Fruit fly (Drosophila melanogaster) whole organism, embryonic: Measurements from ENCODE around the gene Enoph.
A peak's percentile ranks its signal among the peaks of the same experiment; 100 is the strongest.

Experiments
- BtbVII ChIP-seq: fragments of 200-800 bp; sonication (Bioruptor generic); optimal IDR thresholded peaks from 3 replicates; lab custom pipeline; 2017; ENCODE audit warnings: missing biosample characterization, mild to moderate bottlenecking, missing genetic modification characterization
- CG11504 ChIP-seq: fragments of 200-800 bp; sonication (Bioruptor generic); optimal IDR thresholded peaks from 3 replicates; lab custom pipeline; 2019; ENCODE audit warnings: missing biosample characterization, mild to moderate bottlenecking, missing genetic modification characterization, moderate library complexity
- CG14667 ChIP-seq: fragments of 200-800 bp; sonication (Bioruptor generic); IDR thresholded peaks from 2 replicates; pipeline ENCODE4 v1.3.6; 2022; ENCODE audit warnings: missing biosample characterization, missing genetic modification characterization
- CG14710 ChIP-seq: fragments of 200-800 bp; sonication (Bioruptor generic); optimal IDR thresholded peaks from 3 replicates; lab custom pipeline; 2019; ENCODE audit warnings: missing biosample characterization, mild to moderate bottlenecking, missing genetic modification characterization, moderate library complexity
- CG14965 ChIP-seq: fragments of 200-800 bp; sonication (Bioruptor generic); optimal IDR thresholded peaks from 2 replicates; lab custom pipeline; 2016; ENCODE audit warnings: missing biosample characterization, missing genetic modification characterization, borderline replicate concordance
- CG1529 ChIP-seq: fragments of 200-800 bp; sonication (Bioruptor generic); optimal IDR thresholded peaks from 3 replicates; lab custom pipeline; 2018; ENCODE audit warnings: missing biosample characterization, missing genetic modification characterization
- CG15696 ChIP-seq: fragments of 200-800 bp; sonication (Bioruptor generic); optimal IDR thresholded peaks from 2 replicates; lab custom pipeline; 2019; ENCODE audit warnings: missing biosample characterization, mild to moderate bottlenecking, missing genetic modification characterization, moderate library complexity
- CG16863 ChIP-seq: fragments of 200-800 bp; sonication (Bioruptor generic); optimal IDR thresholded peaks from 3 replicates; lab custom pipeline; 2016; ENCODE audit warnings: missing biosample characterization, missing genetic modification characterization
- CG18764 ChIP-seq: fragments of 200-800 bp; sonication (Bioruptor generic); optimal IDR thresholded peaks from 3 replicates; lab custom pipeline; 2016; ENCODE audit warnings: missing biosample characterization, missing genetic modification characterization
- CG30403 ChIP-seq: fragments of 200-800 bp; sonication (Bioruptor generic); optimal IDR thresholded peaks from 3 replicates; lab custom pipeline; 2016; ENCODE audit warnings: missing biosample characterization, missing genetic modification characterization
- CG4360 ChIP-seq: fragments of 200-800 bp; sonication (Bioruptor generic); IDR thresholded peaks from 2 replicates; pipeline ENCODE4 v1.3.6; 2022; ENCODE audit warnings: missing biosample characterization, missing genetic modification characterization
- CG43689 ChIP-seq: fragments of 200-800 bp; sonication (Bioruptor generic); IDR thresholded peaks from 2 replicates; pipeline ENCODE4 v1.3.6; 2022; ENCODE audit warnings: missing biosample characterization, missing genetic modification characterization
- CG4424 ChIP-seq: fragments of 200-800 bp; sonication (Bioruptor generic); optimal IDR thresholded peaks from 3 replicates; lab custom pipeline; 2016; ENCODE audit warnings: missing biosample characterization, missing genetic modification characterization
- CG6854 ChIP-seq: fragments of 200-800 bp; sonication (Bioruptor generic); optimal IDR thresholded peaks from 3 replicates; lab custom pipeline; 2017; ENCODE audit warnings: missing biosample characterization, mild to moderate bottlenecking, missing genetic modification characterization
- CG7786 ChIP-seq: fragments of 200-800 bp; sonication (Bioruptor generic); optimal IDR thresholded peaks from 2 replicates; lab custom pipeline; 2016; ENCODE audit warnings: missing biosample characterization, missing genetic modification characterization
- CG8290 ChIP-seq, 3 experiments: fragments of 200-800 bp; sonication (Bioruptor generic); optimal IDR thresholded peaks; 2 replicates each; lab custom pipeline; 2016 to 2019; ENCODE audit warnings: missing biosample characterization in 3 of 3, missing genetic modification characterization in 3 of 3, mild to moderate bottlenecking in 2 of 3, moderate library complexity in 1 of 3
- CG8944 ChIP-seq: fragments of 200-800 bp; sonication (Bioruptor generic); optimal IDR thresholded peaks from 3 replicates; lab custom pipeline; 2016; ENCODE audit warnings: missing biosample characterization, missing genetic modification characterization
- CG9932 ChIP-seq: fragments of 200-800 bp; sonication (Bioruptor generic); IDR thresholded peaks from 2 replicates; pipeline ENCODE4 v1.3.6; 2022; ENCODE audit warnings: missing biosample characterization, missing genetic modification characterization
- CHES-1-like ChIP-seq: fragments of 200-800 bp; sonication (Bioruptor generic); optimal IDR thresholded peaks from 2 replicates; lab custom pipeline; 2016; ENCODE audit warnings: missing biosample characterization, missing genetic modification characterization
- Camta ChIP-seq: fragments of 200-800 bp; sonication (Bioruptor generic); optimal IDR thresholded peaks from 2 replicates; lab custom pipeline; 2016; ENCODE audit warnings: missing biosample characterization, missing genetic modification characterization
- Dbx ChIP-seq: fragments of 200-800 bp; sonication (Bioruptor generic); IDR thresholded peaks from 3 replicates; pipeline ENCODE4 v1.3.6; 2022; ENCODE audit warnings: missing biosample characterization, missing genetic modification characterization
- Dp ChIP-seq: fragments of 200-800 bp; sonication (Bioruptor generic); optimal IDR thresholded peaks from 2 replicates; lab custom pipeline; 2018; ENCODE audit warnings: missing biosample characterization, mild to moderate bottlenecking, missing genetic modification characterization, moderate library complexity
- Ets65A ChIP-seq: fragments of 200-800 bp; sonication (Bioruptor generic); peaks from one replicate; lab custom pipeline; 2016; ENCODE audit warnings: missing biosample characterization, missing genetic modification characterization
- Fer2 ChIP-seq: fragments of 200-800 bp; sonication (Bioruptor generic); optimal IDR thresholded peaks from 2 replicates; lab custom pipeline; 2018; ENCODE audit warnings: missing biosample characterization, mild to moderate bottlenecking, missing genetic modification characterization, moderate library complexity
- Fer3 ChIP-seq: fragments of 200-800 bp; sonication (Bioruptor generic); optimal IDR thresholded peaks from 2 replicates; lab custom pipeline; 2018; ENCODE audit warnings: missing biosample characterization, mild to moderate bottlenecking, missing genetic modification characterization, moderate library complexity
- GATAe ChIP-seq: fragments of 200-800 bp; sonication (Bioruptor generic); conservative IDR thresholded peaks from 2 replicates; pipeline ENCODE4 v1.3.6; 2022; ENCODE audit warnings: missing biosample characterization, missing genetic modification characterization
- Lpt ChIP-seq: fragments of >200 bp; optimal IDR thresholded peaks from 2 replicates; lab custom pipeline; 2018; ENCODE audit warnings: missing biosample characterization, missing genetic modification characterization
- MBD-R2 ChIP-seq: fragments of 200-800 bp; sonication (Bioruptor generic); IDR thresholded peaks from 2 replicates; pipeline ENCODE4 v1.3.6; 2022; ENCODE audit warnings: missing biosample characterization, missing genetic modification characterization
- MTF-1 ChIP-seq: fragments of 200-800 bp; sonication (Bioruptor generic); optimal IDR thresholded peaks from 2 replicates; lab custom pipeline; 2018; ENCODE audit warnings: missing biosample characterization, mild to moderate bottlenecking, missing genetic modification characterization, borderline replicate concordance
- Taf1 ChIP-seq: fragments of 200-800 bp; sonication (Bioruptor generic); IDR thresholded peaks from 2 replicates; pipeline ENCODE4 v1.3.6; 2022; ENCODE audit warnings: missing biosample characterization, missing genetic modification characterization
- ab ChIP-seq: fragments of 200-800 bp; sonication (Bioruptor generic); optimal IDR thresholded peaks from 2 replicates; lab custom pipeline; 2016; ENCODE audit warnings: missing biosample characterization, missing genetic modification characterization
- az2 ChIP-seq: fragments of 200-800 bp; sonication (Bioruptor generic); optimal IDR thresholded peaks from 3 replicates; lab custom pipeline; 2016; ENCODE audit warnings: missing biosample characterization, missing genetic modification characterization
- bab2 ChIP-seq: fragments of 200-800 bp; sonication (Bioruptor generic); optimal IDR thresholded peaks from 2 replicates; lab custom pipeline; 2016; ENCODE audit warnings: missing biosample characterization, missing genetic modification characterization
- bcd ChIP-seq: fragments of 200-800 bp; sonication (Bioruptor generic); optimal IDR thresholded peaks from 2 replicates; lab custom pipeline; 2017; ENCODE audit warnings: missing biosample characterization, mild to moderate bottlenecking, missing genetic modification characterization
- caup ChIP-seq: fragments of 200-800 bp; sonication (Bioruptor generic); optimal IDR thresholded peaks from 3 replicates; lab custom pipeline; 2017; ENCODE audit warnings: missing biosample characterization, mild to moderate bottlenecking, missing genetic modification characterization, moderate library complexity; ENCODE audit not compliant: severe bottlenecking
- crol ChIP-seq: fragments of 200-800 bp; sonication (Bioruptor generic); IDR thresholded peaks from 2 replicates; pipeline ENCODE4 v1.3.6; 2022; ENCODE audit warnings: missing biosample characterization, missing genetic modification characterization
- dimm ChIP-seq: fragments of 200-800 bp; sonication (Bioruptor generic); IDR thresholded peaks from 2 replicates; pipeline ENCODE4 v1.3.6; 2022; ENCODE audit warnings: missing biosample characterization, missing genetic modification characterization
- disco-r ChIP-seq: fragments of 200-800 bp; sonication (Bioruptor generic); optimal IDR thresholded peaks from 2 replicates; lab custom pipeline; 2016; ENCODE audit warnings: missing biosample characterization, missing genetic modification characterization
- dysf ChIP-seq: fragments of 200-800 bp; sonication (Bioruptor generic); IDR thresholded peaks from 3 replicates; pipeline ENCODE4 v1.3.6; 2022; ENCODE audit warnings: missing biosample characterization, missing genetic modification characterization
- esg ChIP-seq: fragments of 200-800 bp; sonication (Bioruptor generic); conservative IDR thresholded peaks from 2 replicates; pipeline ENCODE4 v1.3.6; 2022; ENCODE audit warnings: missing biosample characterization, missing genetic modification characterization
- gsb ChIP-seq: fragments of 200-800 bp; sonication (Bioruptor generic); IDR thresholded peaks from 2 replicates; pipeline ENCODE4 v1.3.6; 2022; ENCODE audit warnings: missing biosample characterization, missing genetic modification characterization
- ham ChIP-seq: fragments of 200-800 bp; sonication (Bioruptor generic); IDR thresholded peaks from 2 replicates; pipeline ENCODE4 v1.3.6; 2022; ENCODE audit warnings: missing biosample characterization, missing genetic modification characterization
- inv ChIP-seq: fragments of 200-800 bp; sonication (Bioruptor generic); IDR thresholded peaks from 2 replicates; pipeline ENCODE4 v1.3.6; 2022; ENCODE audit warnings: missing biosample characterization, missing genetic modification characterization; ENCODE audit not compliant: partially characterized antibody
- luna ChIP-seq: fragments of 200-800 bp; sonication (Bioruptor generic); optimal IDR thresholded peaks from 2 replicates; lab custom pipeline; 2016; ENCODE audit warnings: missing biosample characterization, missing genetic modification characterization
- nom ChIP-seq: fragments of 200-800 bp; sonication (Bioruptor generic); optimal IDR thresholded peaks from 2 replicates; lab custom pipeline; 2017; ENCODE audit warnings: missing biosample characterization, missing genetic modification characterization, mild to moderate bottlenecking, moderate library complexity, missing genetic modification reagents
- pho ChIP-seq: fragments of 200-800 bp; sonication (Bioruptor generic); optimal IDR thresholded peaks from 2 replicates; lab custom pipeline; 2016; ENCODE audit warnings: missing biosample characterization, missing genetic modification characterization
- schlank ChIP-seq: fragments of 200-800 bp; sonication (Bioruptor generic); optimal IDR thresholded peaks from 2 replicates; lab custom pipeline; 2018; ENCODE audit warnings: missing biosample characterization, mild to moderate bottlenecking, missing genetic modification characterization
- sima ChIP-seq: fragments of 200-800 bp; sonication (Bioruptor generic); optimal IDR thresholded peaks from 2 replicates; lab custom pipeline; 2016; ENCODE audit warnings: missing biosample characterization, missing genetic modification characterization
- slp2 ChIP-seq: fragments of 200-800 bp; sonication (Bioruptor generic); optimal IDR thresholded peaks from 2 replicates; lab custom pipeline; 2016; ENCODE audit warnings: missing biosample characterization, missing genetic modification characterization

Gene Enoph

dm6 chr3R:5298599-5299307 lies 42.3 kb upstream of the Enoph start (continued):
- TF ChIP-seq ham: peak; percentile 16; the same call in 1 of the 2 replicates
- peak; percentile 42 for TF ChIP-seq pho (GFP tag; lab: Kevin White, UChicago)
- peak; percentile 12 for TF ChIP-seq Camta (GFP tag; lab: Kevin White, UChicago)
- peak; percentile 65 for TF ChIP-seq CG11504 (tag; lab: Kevin White, UChicago)
- TF ChIP-seq CHES-1-like (GFP tag; lab: Kevin White, UChicago): peak; percentile 48
- TF ChIP-seq bab2 (GFP tag; lab: Kevin White, UChicago): peak; percentile 64
- peak; percentile 49 for TF ChIP-seq BtbVII (GFP tag; lab: Kevin White, UChicago)
- peak; percentile 43 for TF ChIP-seq CG16863
- no peak for TF ChIP-seq CG7786
- peak; percentile 83 for TF ChIP-seq CG14965
- TF ChIP-seq MBD-R2 (GFP tag; lab: Robert Waterston, UW): no peak; the same call in 1 of the 2 replicates
- TF ChIP-seq bcd (GFP tag; lab: Kevin White, UChicago): peak; percentile 61
- peak; percentile 13 for TF ChIP-seq MTF-1 (GFP tag; lab: Kevin White, UChicago)
- TF ChIP-seq dysf (GFP tag; lab: Robert Waterston, UW): peak; percentile 56; the same call in 2 of the 3 replicates
- peak; percentile 65 for TF ChIP-seq CG8944 (GFP tag; lab: Kevin White, UChicago)
- peak; percentile 66; the same call in 2 of the 3 replicates for TF ChIP-seq Dbx (GFP tag; lab: Robert Waterston, UW)
- no peak for TF ChIP-seq CG6854 (GFP tag; lab: Kevin White, UChicago)
- TF ChIP-seq CG1529 (GFP tag; lab: Kevin White, UChicago): no peak
- 0 out of 2 replicates have a peak, but pooled peaks have one; percentile 20 for TF ChIP-seq crol (GFP tag; lab: Robert Waterston, UW)
- TF ChIP-seq CG30403 (GFP tag; lab: Kevin White, UChicago): peak; percentile 61
- peak; percentile 32; the same call in 1 of the 2 replicates for TF ChIP-seq inv (GFP tag; lab: Robert Waterston, UW)
- no peak for TF ChIP-seq sima (GFP tag; lab: Kevin White, UChicago)
- no peak for TF ChIP-seq ab (GFP tag; lab: Kevin White, UChicago)
- TF ChIP-seq Fer3 (tag; lab: Kevin White, UChicago): peak; percentile 34
- peak; percentile 45 for TF ChIP-seq disco-r (GFP tag; lab: Kevin White, UChicago)
- no peak for TF ChIP-seq GATAe (GFP tag; lab: Robert Waterston, UW)
- 0 out of 2 replicates have a peak, but pooled peaks have one; percentile 36 for TF ChIP-seq gsb (GFP tag; lab: Robert Waterston, UW)
- no peak for TF ChIP-seq Lpt
- no peak for TF ChIP-seq nom
- TF ChIP-seq esg: no peak
- peak; percentile 33 for TF ChIP-seq luna
- TF ChIP-seq dimm (GFP tag; lab: Robert Waterston, UW): no peak
- peak; percentile 40 for TF ChIP-seq CG18764 (GFP tag; lab: Kevin White, UChicago)
- peak; percentile 36 for TF ChIP-seq CG8290 (GFP tag; optimal IDR thresholded peaks at IDR 0.05; lab: Kevin White, UChicago)
- TF ChIP-seq CG8290 (tag; optimal IDR thresholded peaks at IDR 0.05; lab: Kevin White, UChicago): peak in 1 of 2 experiments; percentile 79
- peak; percentile 44 for TF ChIP-seq CG14710 (tag; lab: Kevin White, UChicago)
- peak; percentile 44 for TF ChIP-seq slp2 (GFP tag; lab: Kevin White, UChicago)
- peak; percentile 56 for TF ChIP-seq CG4424 (GFP tag; lab: Kevin White, UChicago)
- TF ChIP-seq CG15696 (tag; lab: Kevin White, UChicago): peak; percentile 67
- peak; percentile 64 for TF ChIP-seq Dp
- TF ChIP-seq CG14667 (GFP tag; lab: Robert Waterston, UW): peak; percentile 62; the same call in 1 of the 2 replicates
- 0 out of 2 replicates have a peak, but pooled peaks have one; percentile 27 for TF ChIP-seq Taf1 (GFP tag; lab: Robert Waterston, UW)
- peak; percentile 81 for TF ChIP-seq CG9932 (GFP tag; lab: Robert Waterston, UW)
- peak; percentile 52 for TF ChIP-seq caup (GFP tag; lab: Kevin White, UChicago)
- peak; percentile 96 for TF ChIP-seq Ets65A (GFP tag; lab: Kevin White, UChicago)
- TF ChIP-seq Fer2 (tag; lab: Kevin White, UChicago): peak; percentile 4
- TF ChIP-seq CG43689 (GFP tag; lab: Robert Waterston, UW): no peak
- TF ChIP-seq schlank: no peak
- TF ChIP-seq az2: peak; percentile 70
- no peak for TF ChIP-seq CG4360 (GFP tag; lab: Robert Waterston, UW)
